Fruit fly (Drosophila melanogaster) whole organism, prepupa: Measurements from ENCODE around the gene CG16734.

ENCODE experiments used
- Blimp-1 ChIP-seq: fragments of 200-800 bp; sonication (Bioruptor generic); optimal IDR thresholded peaks from 3 replicates; lab custom pipeline; 2017; ENCODE audit warnings: missing biosample characterization, missing genetic modification characterization, mild to moderate bottlenecking, moderate library complexity, missing genetic modification reagents
- CG10631 ChIP-seq: fragments of 200-800 bp; sonication (Bioruptor generic); optimal IDR thresholded peaks from 2 replicates; lab custom pipeline; 2016; ENCODE audit warnings: missing biosample characterization, missing genetic modification characterization
- CG10669 ChIP-seq: fragments of 200-800 bp; sonication (Bioruptor generic); optimal IDR thresholded peaks from 3 replicates; lab custom pipeline; 2018; ENCODE audit warnings: missing biosample characterization, mild to moderate bottlenecking, missing genetic modification characterization, moderate library complexity
- CG11902 ChIP-seq: fragments of 200-800 bp; sonication (Bioruptor generic); optimal IDR thresholded peaks from 3 replicates; lab custom pipeline; 2016; ENCODE audit warnings: missing biosample characterization, missing genetic modification characterization
- CG1621 ChIP-seq: fragments of 200-800 bp; sonication (Bioruptor generic); optimal IDR thresholded peaks from 3 replicates; lab custom pipeline; 2018; ENCODE audit warnings: missing biosample characterization, mild to moderate bottlenecking, missing genetic modification characterization
- CG16779 ChIP-seq: fragments of 200-800 bp; sonication (Bioruptor generic); optimal IDR thresholded peaks from 3 replicates; lab custom pipeline; 2017; ENCODE audit warnings: missing biosample characterization, mild to moderate bottlenecking, missing genetic modification characterization
- CG32006 ChIP-seq: fragments of 200-800 bp; sonication (Bioruptor generic); optimal IDR thresholded peaks from 3 replicates; lab custom pipeline; 2017; ENCODE audit warnings: missing biosample characterization, mild to moderate bottlenecking, missing genetic modification characterization
- CG3919 ChIP-seq: fragments of 200-800 bp; sonication (Bioruptor generic); optimal IDR thresholded peaks from 3 replicates; lab custom pipeline; 2016; ENCODE audit warnings: missing biosample characterization, missing genetic modification characterization
- CG4318 ChIP-seq: fragments of 200-800 bp; sonication (Bioruptor generic); optimal IDR thresholded peaks from 3 replicates; lab custom pipeline; 2017; ENCODE audit warnings: missing biosample characterization, mild to moderate bottlenecking, missing genetic modification characterization
- CG6163 ChIP-seq: fragments of 200-800 bp; sonication (Bioruptor generic); IDR thresholded peaks from 3 replicates; pipeline ENCODE4 v1.3.6; 2022; ENCODE audit warnings: missing biosample characterization, missing genetic modification characterization
- CG6792 ChIP-seq: fragments of 200-800 bp; sonication (Bioruptor generic); optimal IDR thresholded peaks from 3 replicates; lab custom pipeline; 2016; ENCODE audit warnings: missing biosample characterization, missing genetic modification characterization
- CG6808 ChIP-seq: fragments of 200-800 bp; sonication (Bioruptor generic); optimal IDR thresholded peaks from 3 replicates; lab custom pipeline; 2017; ENCODE audit warnings: missing biosample characterization, missing genetic modification characterization, mild to moderate bottlenecking, moderate library complexity, missing genetic modification reagents
- CG7368 ChIP-seq: fragments of 200-800 bp; sonication (Bioruptor generic); optimal IDR thresholded peaks from 3 replicates; lab custom pipeline; 2016; ENCODE audit warnings: missing biosample characterization, missing genetic modification characterization
- CG8119 ChIP-seq: fragments of 200-800 bp; sonication (Bioruptor generic); IDR thresholded peaks from 3 replicates; pipeline ENCODE4 v1.3.6; 2022; ENCODE audit warnings: missing biosample characterization, missing genetic modification characterization
- CG8319 ChIP-seq: fragments of 200-800 bp; sonication (Bioruptor generic); optimal IDR thresholded peaks from 3 replicates; lab custom pipeline; 2016; ENCODE audit warnings: missing biosample characterization, missing genetic modification characterization
- CG8632 ChIP-seq: fragments of 200-800 bp; sonication (Bioruptor generic); optimal IDR thresholded peaks from 3 replicates; lab custom pipeline; 2016; ENCODE audit warnings: missing biosample characterization, missing genetic modification characterization
- CG9139 ChIP-seq: fragments of 200-800 bp; sonication (Bioruptor generic); optimal IDR thresholded peaks from 3 replicates; lab custom pipeline; 2017; ENCODE audit warnings: missing biosample characterization, mild to moderate bottlenecking, missing genetic modification characterization
- Eip75B ChIP-seq: fragments of 200-800 bp; sonication (Bioruptor generic); optimal IDR thresholded peaks from 3 replicates; lab custom pipeline; 2016; ENCODE audit warnings: missing biosample characterization, missing genetic modification characterization
- Eip78C ChIP-seq: fragments of 200-800 bp; sonication (Bioruptor generic); peaks from one replicate; lab custom pipeline; 2016; ENCODE audit warnings: missing biosample characterization, missing genetic modification characterization
- Ets21C ChIP-seq: fragments of 200-800 bp; sonication (Bioruptor generic); optimal IDR thresholded peaks from 3 replicates; lab custom pipeline; 2016; ENCODE audit warnings: missing biosample characterization, missing genetic modification characterization
- Gug ChIP-seq: fragments of 200-800 bp; sonication (Bioruptor generic); IDR thresholded peaks from 2 replicates; pipeline ENCODE4 v1.3.6; 2022; ENCODE audit warnings: missing biosample characterization, missing genetic modification characterization
- Hr39 ChIP-seq: fragments of 200-800 bp; sonication (Bioruptor generic); optimal IDR thresholded peaks from 2 replicates; lab custom pipeline; 2016; ENCODE audit warnings: missing biosample characterization, missing genetic modification characterization
- OdsH ChIP-seq: fragments of 200-800 bp; sonication (Bioruptor generic); optimal IDR thresholded peaks from 3 replicates; lab custom pipeline; 2016; ENCODE audit warnings: missing biosample characterization, missing genetic modification characterization
- cyc ChIP-seq: fragments of 200-800 bp; sonication (Bioruptor generic); optimal IDR thresholded peaks from 3 replicates; lab custom pipeline; 2016; ENCODE audit warnings: missing biosample characterization, missing genetic modification characterization
- dsx ChIP-seq: fragments of 200-800 bp; optimal IDR thresholded peaks from 3 replicates; lab custom pipeline; 2019; ENCODE audit warnings: missing biosample characterization, mild to moderate bottlenecking, missing genetic modification characterization, moderate library complexity; ENCODE audit not compliant: poor library complexity, severe bottlenecking
- eg ChIP-seq: fragments of 200-800 bp; sonication (Bioruptor generic); IDR thresholded peaks from 3 replicates; pipeline ENCODE4 v1.3.6; 2022; ENCODE audit warnings: missing biosample characterization, missing genetic modification characterization
- fd59A ChIP-seq: fragments of 200-800 bp; sonication (Bioruptor generic); optimal IDR thresholded peaks from 2 replicates; lab custom pipeline; 2017; ENCODE audit warnings: missing biosample characterization, mild to moderate bottlenecking, missing genetic modification characterization, missing genetic modification reagents
- fkh ChIP-seq: fragments of 200-800 bp; sonication (Bioruptor generic); optimal IDR thresholded peaks from 3 replicates; lab custom pipeline; 2017; ENCODE audit warnings: missing biosample characterization, mild to moderate bottlenecking, missing genetic modification characterization, moderate library complexity
- lz ChIP-seq: fragments of 200-800 bp; sonication (Bioruptor generic); optimal IDR thresholded peaks from 3 replicates; lab custom pipeline; 2016; ENCODE audit warnings: missing biosample characterization, missing genetic modification characterization
- net ChIP-seq: fragments of 200-800 bp; sonication (Bioruptor generic); optimal IDR thresholded peaks from 3 replicates; lab custom pipeline; 2016; ENCODE audit warnings: missing biosample characterization, missing genetic modification characterization
- pdm3 ChIP-seq: fragments of 200-800 bp; sonication (Bioruptor generic); optimal IDR thresholded peaks from 3 replicates; lab custom pipeline; 2016; ENCODE audit warnings: missing biosample characterization, missing genetic modification characterization
- salr ChIP-seq, 2 experiments: fragments of 200-800 bp; sonication (Bioruptor generic); optimal IDR thresholded peaks; 3 replicates each; lab custom pipeline; 2016 to 2018; ENCODE audit warnings: missing biosample characterization in 2 of 2, missing genetic modification characterization in 2 of 2, mild to moderate bottlenecking in 1 of 2
- spab ChIP-seq: fragments of 200-800 bp; sonication (Bioruptor generic); optimal IDR thresholded peaks from 2 replicates; lab custom pipeline; 2017; ENCODE audit warnings: missing biosample characterization, mild to moderate bottlenecking, missing genetic modification characterization, missing genetic modification reagents
- ss ChIP-seq, 2 experiments: fragments of 200-800 bp; sonication (Bioruptor generic); optimal IDR thresholded peaks; 2 replicates in 1 of 2; 3 replicates in 1 of 2; lab custom pipeline; 2017 to 2018; ENCODE audit warnings: mild to moderate bottlenecking in 2 of 2, missing biosample characterization in 2 of 2, missing genetic modification characterization in 2 of 2, moderate library complexity in 1 of 2
- svp ChIP-seq: fragments of 200-800 bp; sonication (Bioruptor generic); peaks from one replicate; lab custom pipeline; 2016; ENCODE audit warnings: missing biosample characterization, missing genetic modification characterization
- vri ChIP-seq: fragments of 200-800 bp; sonication (Bioruptor generic); optimal IDR thresholded peaks from 3 replicates; lab custom pipeline; 2016; ENCODE audit warnings: missing biosample characterization, mild to moderate bottlenecking, missing genetic modification characterization

The CG16734 gene

dm6 chr3R:9224807-9225206 lies 30.0 kb upstream of the CG16734 start (continued):
- no peak for TF ChIP-seq CG8319 (GFP tag; lab: Kevin White, UChicago)
- TF ChIP-seq CG10669 (GFP tag; lab: Kevin White, UChicago), result peak; percentile 10
- TF ChIP-seq CG6163 (GFP tag; lab: Robert Waterston, UW), result peak; percentile 71; the same call in 1 of the 3 replicates
- TF ChIP-seq net (GFP tag; lab: Kevin White, UChicago), result peak; percentile 29
- TF ChIP-seq vri (GFP tag; lab: Kevin White, UChicago), result peak; percentile 3
- TF ChIP-seq CG1621, result no peak
- peak; percentile 65 for TF ChIP-seq Gug (GFP tag; lab: Robert Waterston, UW)
- no peak for TF ChIP-seq CG16779 (tag; lab: Kevin White, UChicago)
- peak; percentile 31 for TF ChIP-seq CG4318 (GFP tag; lab: Kevin White, UChicago)
- TF ChIP-seq CG3919 (GFP tag; lab: Kevin White, UChicago), result peak; percentile 65
- peak; percentile 61 for TF ChIP-seq pdm3 (GFP tag; lab: Kevin White, UChicago)
- peak; percentile 35 for TF ChIP-seq CG6792 (GFP tag; lab: Kevin White, UChicago)
- peak; percentile 72 for TF ChIP-seq CG10631 (GFP tag; lab: Kevin White, UChicago)
- TF ChIP-seq CG8632 (GFP tag; lab: Kevin White, UChicago), result peak; percentile 45
- no peak for TF ChIP-seq ss (GFP tag; optimal IDR thresholded peaks at IDR 0.05; lab: Kevin White, UChicago)
- TF ChIP-seq Blimp-1, result no peak
- TF ChIP-seq Ets21C (GFP tag; lab: Kevin White, UChicago), result no peak
- no peak for TF ChIP-seq Hr39 (GFP tag; lab: Kevin White, UChicago)
- TF ChIP-seq CG11902 (GFP tag; lab: Kevin White, UChicago), result no peak
- no peak for TF ChIP-seq CG9139 (GFP tag; lab: Kevin White, UChicago)
- TF ChIP-seq CG32006, result peak; percentile 71
- peak in 1 of 2 experiments; percentile 75 for TF ChIP-seq salr (GFP tag; optimal IDR thresholded peaks at IDR 0.05; lab: Kevin White, UChicago)
- no peak for TF ChIP-seq CG7368 (GFP tag; lab: Kevin White, UChicago)

- TF ChIP-seq CG8319 (GFP tag; lab: Kevin White, UChicago), result no peak
- TF ChIP-seq spab (GFP tag; lab: Kevin White, UChicago), result peak; percentile 26
- peak; percentile 4 for TF ChIP-seq Eip75B (GFP tag; lab: Kevin White, UChicago)
- TF ChIP-seq CG6163 (GFP tag; lab: Robert Waterston, UW), result peak; percentile 67
- peak; percentile 52 to 59 for TF ChIP-seq ss (GFP tag; optimal IDR thresholded peaks at IDR 0.05; lab: Kevin White, UChicago)
- no peak for TF ChIP-seq dsx (GFP tag; lab: Kevin White, UChicago)
- peak; percentile 48 for TF ChIP-seq CG6808 (GFP tag; lab: Kevin White, UChicago)
- TF ChIP-seq fd59A (GFP tag; lab: Kevin White, UChicago), result peak; percentile 10
Measured at dm6 chr3R:9226146-9226545, 28.7 kb upstream of the CG16734 start.

- TF ChIP-seq fkh (peak; percentile 85), dsx (GFP tag; lab: Kevin White, UChicago) (peak; percentile 96), lz (GFP tag; lab: Kevin White, UChicago) (peak; percentile 2), CG8632 (GFP tag; lab: Kevin White, UChicago) (peak; percentile 14), eg (peak; percentile 63; the same call in 2 of the 3 replicates), ss (GFP tag; optimal IDR thresholded peaks at IDR 0.05; lab: Kevin White, UChicago) (peak in 1 of 2 experiments; percentile 53), vri (GFP tag; lab: Kevin White, UChicago) (peak; percentile 84), OdsH (GFP tag; lab: Kevin White, UChicago) (no peak), svp (GFP tag; lab: Kevin White, UChicago) (peak; percentile 83), CG6163 (GFP tag; lab: Robert Waterston, UW) (peak; percentile 49; the same call in 2 of the 3 replicates), CG8119 (GFP tag; lab: Robert Waterston, UW) (no peak), net (GFP tag; lab: Kevin White, UChicago) (peak; percentile 53), cyc (GFP tag; lab: Kevin White, UChicago) (no peak), Eip78C (GFP tag; lab: Kevin White, UChicago) (peak; percentile 75)
- TF ChIP-seq, all 60 proteins: peak for 11
Measured at dm6 chr3R:9226701-9227313, 28.0 kb upstream of the CG16734 start.
